Worm (Caenorhabditis elegans) whole organism, L3 larva: ENCODE measurements around the gene his-32.
"Not testable (repeated sequence)": the region's sequence is repeated elsewhere in the genome, so short reads cannot be mapped to it uniquely, and the experiment has no call there.

Experiments
- R02D3.7 ChIP-seq: fragments of 150-350 bp; optimal IDR thresholded peaks from 2 replicates; lab custom pipeline; 2014; ENCODE audit warnings: missing biosample characterization, missing genetic modification characterization
- ZK546.5 ChIP-seq: sonication (generic microtip); optimal IDR thresholded peaks from 2 replicates; lab custom pipeline; 2017; ENCODE audit warnings: missing biosample characterization, missing genetic modification characterization
- aly-2 ChIP-seq: fragments of 150-350 bp; optimal IDR thresholded peaks from 2 replicates; lab custom pipeline; 2014; ENCODE audit warnings: missing biosample characterization, missing genetic modification characterization
- ceh-16 ChIP-seq: sonication (generic microtip); optimal IDR thresholded peaks from 2 replicates; lab custom pipeline; 2017; ENCODE audit warnings: missing biosample characterization, missing genetic modification characterization
- ceh-28 ChIP-seq: fragments of 150-350 bp; optimal IDR thresholded peaks from 2 replicates; lab custom pipeline; 2014; ENCODE audit warnings: missing biosample characterization, missing genetic modification reagents, missing genetic modification characterization
- ceh-82 ChIP-seq: fragments of 150-350 bp; optimal IDR thresholded peaks from 2 replicates; lab custom pipeline; 2014; ENCODE audit warnings: missing biosample characterization, missing genetic modification characterization
- ceh-9 ChIP-seq: sonication (generic microtip); optimal IDR thresholded peaks from 2 replicates; lab custom pipeline; 2018; ENCODE audit warnings: missing biosample characterization, missing genetic modification characterization
- daf-12 ChIP-seq: fragments of 150-350 bp; optimal IDR thresholded peaks from 2 replicates; lab custom pipeline; 2014; ENCODE audit warnings: missing biosample characterization, missing genetic modification reagents, missing genetic modification characterization
- egl-5 ChIP-seq: fragments of 150-350 bp; optimal IDR thresholded peaks from 2 replicates; lab custom pipeline; 2017; ENCODE audit warnings: missing biosample characterization, missing genetic modification reagents, missing genetic modification characterization, inconsistent platforms
- elt-1 ChIP-seq: fragments of 150-350 bp; optimal IDR thresholded peaks from 2 replicates; lab custom pipeline; 2014; ENCODE audit warnings: missing biosample characterization, missing genetic modification characterization
- eor-1 ChIP-seq, 2 experiments: fragments of 150-350 bp; optimal IDR thresholded peaks; 2 replicates each; lab custom pipeline; 2014 to 2018; ENCODE audit warnings: missing biosample characterization in 2 of 2, missing genetic modification characterization in 2 of 2
- fkh-10 ChIP-seq: sonication (generic microtip); optimal IDR thresholded peaks from 2 replicates; lab custom pipeline; 2017; ENCODE audit warnings: missing biosample characterization, missing genetic modification reagents, missing genetic modification characterization
- fkh-2 ChIP-seq: fragments of 150-350 bp; optimal IDR thresholded peaks from 2 replicates; lab custom pipeline; 2014; ENCODE audit warnings: missing biosample characterization, missing genetic modification reagents, missing genetic modification characterization
- hmg-11 ChIP-seq: sonication (generic microtip); optimal IDR thresholded peaks from 2 replicates; lab custom pipeline; 2016; ENCODE audit warnings: missing genetic modification characterization, missing compliant biosample characterization
- jun-1 ChIP-seq: fragments of 150-350 bp; optimal IDR thresholded peaks from 2 replicates; lab custom pipeline; 2014; ENCODE audit warnings: missing biosample characterization, missing genetic modification reagents, missing genetic modification characterization
- lin-39 ChIP-seq: fragments of 150-350 bp; optimal IDR thresholded peaks from 2 replicates; lab custom pipeline; 2018; ENCODE audit warnings: missing biosample characterization, missing genetic modification reagents, missing genetic modification characterization
- lsy-12 ChIP-seq: sonication (generic microtip); optimal IDR thresholded peaks from 2 replicates; lab custom pipeline; 2016; ENCODE audit warnings: mild to moderate bottlenecking, missing genetic modification characterization, missing compliant biosample characterization
- mml-1 ChIP-seq: fragments of 150-350 bp; sonication (generic microtip); optimal IDR thresholded peaks from 3 replicates; lab custom pipeline; 2014; ENCODE audit warnings: missing biosample characterization, missing genetic modification characterization
- nfya-1 ChIP-seq: sonication (generic microtip); optimal IDR thresholded peaks from 2 replicates; lab custom pipeline; 2017; ENCODE audit warnings: missing genetic modification characterization, mild to moderate bottlenecking, missing compliant biosample characterization, antibody characterized with exemption, moderate library complexity; ENCODE audit not compliant: insufficient read depth
- nhr-11 ChIP-seq: fragments of 150-350 bp; optimal IDR thresholded peaks from 2 replicates; lab custom pipeline; 2014; ENCODE audit warnings: missing biosample characterization, missing genetic modification characterization
- nhr-23 ChIP-seq: fragments of 150-350 bp; optimal IDR thresholded peaks from 2 replicates; lab custom pipeline; 2014; ENCODE audit warnings: missing biosample characterization, missing genetic modification reagents, missing genetic modification characterization
- nhr-237 ChIP-seq: fragments of 150-350 bp; optimal IDR thresholded peaks from 2 replicates; lab custom pipeline; 2014; ENCODE audit warnings: missing biosample characterization, missing genetic modification characterization
- nhr-25 ChIP-seq: sonication (generic microtip); optimal IDR thresholded peaks from 2 replicates; lab custom pipeline; 2017; ENCODE audit warnings: missing biosample characterization, missing genetic modification characterization
- nhr-28 ChIP-seq: fragments of 150-350 bp; optimal IDR thresholded peaks from 2 replicates; lab custom pipeline; 2014; ENCODE audit warnings: missing biosample characterization, missing genetic modification characterization
- nhr-43 ChIP-seq: sonication (generic microtip); optimal IDR thresholded peaks from 2 replicates; lab custom pipeline; 2016; ENCODE audit warnings: mild to moderate bottlenecking, missing genetic modification characterization, missing compliant biosample characterization; ENCODE audit not compliant: poor library complexity, severe bottlenecking
- nhr-67 ChIP-seq: fragments of 150-350 bp; optimal IDR thresholded peaks from 2 replicates; lab custom pipeline; 2014; ENCODE audit warnings: missing biosample characterization, missing genetic modification characterization
- nhr-76 ChIP-seq: fragments of 150-350 bp; sonication (generic microtip); optimal IDR thresholded peaks from 5 replicates; lab custom pipeline; 2014; ENCODE audit warnings: missing biosample characterization, missing genetic modification characterization
- nhr-77 ChIP-seq: fragments of 150-350 bp; optimal IDR thresholded peaks from 2 replicates; lab custom pipeline; 2014; ENCODE audit warnings: missing biosample characterization, missing genetic modification characterization
- pha-4 ChIP-seq: fragments of 150-350 bp; optimal IDR thresholded peaks from 2 replicates; lab custom pipeline; 2014; ENCODE audit warnings: missing biosample characterization, missing genetic modification reagents, missing genetic modification characterization
- pqm-1 ChIP-seq: fragments of 150-350 bp; optimal IDR thresholded peaks from 2 replicates; lab custom pipeline; 2017; ENCODE audit warnings: missing biosample characterization, missing genetic modification characterization, inconsistent platforms
- sea-2 ChIP-seq: fragments of 150-350 bp; sonication (generic microtip); optimal IDR thresholded peaks from 4 replicates; lab custom pipeline; 2014; ENCODE audit warnings: missing biosample characterization, missing genetic modification reagents, missing genetic modification characterization
- skn-1 ChIP-seq: fragments of 150-350 bp; optimal IDR thresholded peaks from 2 replicates; lab custom pipeline; 2014; ENCODE audit warnings: missing biosample characterization, missing genetic modification characterization
- tbx-2 ChIP-seq: sonication (generic microtip); optimal IDR thresholded peaks from 2 replicates; lab custom pipeline; 2016; ENCODE audit warnings: mild to moderate bottlenecking, missing genetic modification characterization, missing compliant biosample characterization
- zag-1 ChIP-seq: fragments of 150-350 bp; optimal IDR thresholded peaks from 2 replicates; lab custom pipeline; 2014; ENCODE audit warnings: missing biosample characterization, missing genetic modification characterization
- ztf-11 ChIP-seq: fragments of 150-350 bp; optimal IDR thresholded peaks from 2 replicates; lab custom pipeline; 2014; ENCODE audit warnings: missing biosample characterization, missing genetic modification characterization
- ztf-4 ChIP-seq: fragments of 150-350 bp; optimal IDR thresholded peaks from 2 replicates; lab custom pipeline; 2014; ENCODE audit warnings: missing biosample characterization, missing genetic modification characterization

Gene his-32

DNA sequence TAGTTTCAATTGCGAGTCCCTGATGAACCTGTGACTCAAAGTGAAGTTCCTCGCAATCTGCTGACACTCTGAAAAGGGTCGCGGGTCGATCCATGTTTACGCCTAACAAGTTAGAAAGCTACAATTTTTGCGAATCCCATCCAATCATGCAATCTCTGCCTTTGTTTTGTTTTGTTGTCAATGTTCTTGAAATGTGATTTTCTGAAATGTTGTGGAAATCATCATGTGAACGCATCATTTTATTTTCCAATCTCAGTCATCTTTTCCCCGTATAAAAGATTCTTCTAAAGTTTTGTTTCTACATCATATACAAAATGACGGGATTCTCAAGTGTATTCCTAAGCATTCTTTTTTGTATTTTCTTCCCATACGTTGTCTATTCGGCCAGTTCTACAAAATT lies 14.0 kb downstream of the his-32 start, which contains the start of gene F17E9.4:
TSS of gene F17E9.4 (plus strand) at position 301 of the 400 bp plus-strand sequence.
- TF ChIP-seq elt-1 (no peak), ceh-28 (tag; lab: Kevin White, UChicago) (no peak), skn-1 (no peak), mml-1 (tag; lab: Kevin White, UChicago) (no peak), zag-1 (tag; lab: Kevin White, UChicago) (no peak), egl-5 (tag; lab: Kevin White, UChicago) (no peak), nhr-76 (tag; lab: Kevin White, UChicago) (no peak), ceh-16 (tag; lab: Kevin White, UChicago) (no peak), nhr-23 (tag; lab: Kevin White, UChicago) (no peak), nhr-11 (tag; lab: Kevin White, UChicago) (no peak), nhr-67 (tag; lab: Kevin White, UChicago) (no peak), hmg-11 (tag; lab: Kevin White, UChicago) (no peak), ztf-11 (tag; lab: Kevin White, UChicago) (no peak), fkh-2 (no peak), tbx-2 (tag; lab: Kevin White, UChicago) (no peak), lin-39 (tag; lab: Kevin White, UChicago) (no peak), ZK546.5 (tag; lab: Kevin White, UChicago) (no peak)

- TF ChIP-seq pha-4; ceh-82 (tag; lab: Kevin White, UChicago); hmg-11 (tag; lab: Kevin White, UChicago): not testable (repeated sequence)
Measured at ce11 chrIV:8352036-8352435, 17.9 kb downstream of the his-32 start, which contains the start of gene F17E9.16. F17E9.16 (plus strand) TSS chrIV:8352336.

DNA sequence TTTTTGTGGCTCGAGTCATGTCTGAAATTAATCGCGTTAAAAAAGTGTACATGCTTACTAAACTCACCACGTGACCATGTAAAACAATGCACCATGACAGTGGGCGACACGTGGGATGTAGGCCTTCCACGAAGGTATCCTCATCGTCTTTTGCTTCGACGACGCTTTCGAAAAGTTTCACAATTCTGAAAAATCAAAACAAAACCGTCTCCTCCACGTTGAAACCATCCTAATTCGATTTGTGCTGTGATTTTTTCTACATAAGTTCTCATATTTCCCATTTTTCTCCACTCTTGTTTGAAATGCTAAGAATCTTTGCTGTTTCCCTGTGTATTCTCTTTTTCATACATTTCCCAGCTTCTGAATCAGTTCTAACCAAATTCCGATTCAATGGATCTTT lies 20.5 kb downstream of the his-32 start, which contains the start of gene F17E9.3:
TSS of gene F17E9.3 (plus strand) at position 301 of the 400 bp plus-strand sequence.
- no peak for TF ChIP-seq ztf-4 (tag; lab: Kevin White, UChicago)
- TF ChIP-seq fkh-10: no peak
- TF ChIP-seq R02D3.7 (tag; lab: Kevin White, UChicago): no peak
- no peak for TF ChIP-seq ceh-9 (tag; lab: Kevin White, UChicago)
- TF ChIP-seq lin-39 (tag; lab: Kevin White, UChicago): no peak
- TF ChIP-seq aly-2 (tag; lab: Kevin White, UChicago): no peak
- TF ChIP-seq nhr-11 (tag; lab: Kevin White, UChicago): no peak
- TF ChIP-seq nhr-77: no peak
- no peak for TF ChIP-seq jun-1 (tag; lab: Kevin White, UChicago)
- no peak for TF ChIP-seq nhr-28 (tag; lab: Kevin White, UChicago)
- TF ChIP-seq daf-12 (tag; lab: Kevin White, UChicago): no peak

DNA sequence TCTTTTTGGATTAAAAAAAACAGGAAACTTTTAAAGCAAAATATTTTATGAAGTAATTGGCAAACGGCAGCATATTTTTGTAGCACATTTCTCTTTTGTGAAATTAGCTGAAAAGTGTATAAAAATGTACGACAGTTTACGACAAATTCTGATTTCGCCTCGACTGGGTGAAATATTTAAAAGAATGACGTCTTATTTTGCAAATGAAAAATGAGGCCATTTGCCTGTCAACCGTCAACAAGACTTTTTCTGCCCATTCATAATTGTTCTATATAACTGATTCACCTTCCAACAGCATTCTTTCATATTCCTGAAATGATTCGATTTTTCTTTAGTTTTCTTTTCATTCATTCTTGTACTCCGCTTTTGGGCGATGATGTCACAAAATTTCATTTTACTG lies 21.5 kb downstream of the his-32 start, which contains the start of the genes F17E9.2 and col-116:
TSS of gene F17E9.2 (plus strand) at position 301 of the 400 bp plus-strand sequence.
TSS of gene col-116 (plus strand) at position 315 of the 400 bp plus-strand sequence.
- TF ChIP-seq nhr-25 (tag; lab: Kevin White, UChicago) (no peak), lsy-12 (tag; lab: Kevin White, UChicago) (no peak), nhr-11 (tag; lab: Kevin White, UChicago) (no peak)

DNA sequence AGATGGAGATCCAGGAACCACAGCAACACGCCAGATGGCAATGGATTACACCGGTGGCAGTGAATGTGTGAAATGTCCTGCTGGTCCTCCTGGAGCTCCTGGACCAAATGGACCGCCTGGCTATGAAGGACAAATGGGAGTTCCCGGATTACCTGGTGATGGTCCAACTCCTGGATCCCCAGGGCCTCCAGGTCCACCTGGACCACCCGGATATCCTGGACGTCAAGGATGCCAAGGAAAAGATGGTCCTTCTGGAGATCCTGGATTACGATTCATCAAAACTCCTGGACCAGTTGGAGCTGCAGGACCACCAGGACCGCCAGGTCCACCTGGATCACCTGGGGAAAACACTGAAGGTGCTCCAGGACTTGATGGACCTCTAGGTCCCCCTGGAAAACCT lies 23.2 kb downstream of the his-32 start:
- TF ChIP-seq nhr-28 (tag; lab: Kevin White, UChicago) (no peak), nhr-25 (tag; lab: Kevin White, UChicago) (no peak), nhr-237 (no peak), pqm-1 (tag; lab: Kevin White, UChicago) (no peak), nhr-43 (tag; lab: Kevin White, UChicago) (no peak), sea-2 (GFP tag; lab: Kevin White, UChicago) (no peak), nfya-1 (no peak), nhr-77 (no peak), eor-1 (tag; optimal IDR thresholded peaks at IDR 0.05; lab: Kevin White, UChicago) (no peak)
